Worm (Caenorhabditis elegans) whole organism, L4 larva: ENCODE data around the gene Y39H10B.2.

Experiments used
- F37D6.2 ChIP-seq: sonication (generic microtip); optimal IDR thresholded peaks from 2 replicates; lab custom pipeline; 2016; ENCODE audit warnings: mild to moderate bottlenecking, missing genetic modification characterization, missing compliant biosample characterization
- cey-2 ChIP-seq: sonication (generic microtip); optimal IDR thresholded peaks from 3 replicates; lab custom pipeline; 2017; ENCODE audit warnings: missing genetic modification characterization, mild to moderate bottlenecking, missing compliant biosample characterization, antibody characterized with exemption, borderline replicate concordance; ENCODE audit not compliant: insufficient read depth
- daf-19 ChIP-seq: fragments of 200-800 bp; sonication (Bioruptor generic); conservative IDR thresholded peaks from 2 replicates; pipeline ENCODE4 v1.3.6; 2022; ENCODE audit warnings: missing genetic modification characterization, missing compliant biosample characterization
- jun-1 ChIP-seq: fragments of 150-350 bp; optimal IDR thresholded peaks from 2 replicates; lab custom pipeline; 2014; ENCODE audit warnings: missing biosample characterization, missing genetic modification reagents, missing genetic modification characterization
- lim-7 ChIP-seq: fragments of 200-800 bp; sonication (Bioruptor generic); IDR thresholded peaks from 2 replicates; pipeline ENCODE4 v1.3.6; 2022; ENCODE audit warnings: missing genetic modification characterization, missing compliant biosample characterization
- lin-13 ChIP-seq: fragments of 150-350 bp; optimal IDR thresholded peaks from 2 replicates; lab custom pipeline; 2014; ENCODE audit warnings: missing biosample characterization, missing genetic modification reagents, missing genetic modification characterization
- nhr-42 ChIP-seq: fragments of 200-800 bp; sonication (Bioruptor generic); IDR thresholded peaks from 2 replicates; pipeline ENCODE4 v1.3.6; 2022; ENCODE audit warnings: missing genetic modification characterization, missing compliant biosample characterization
- nhr-76 ChIP-seq: fragments of 150-350 bp; optimal IDR thresholded peaks from 2 replicates; lab custom pipeline; 2014; ENCODE audit warnings: missing biosample characterization, missing genetic modification characterization
- rbr-2 ChIP-seq: sonication (generic microtip); optimal IDR thresholded peaks from 2 replicates; lab custom pipeline; 2016; ENCODE audit warnings: missing genotype, missing genetic modification characterization, missing compliant biosample characterization
- spr-1 ChIP-seq: sonication (generic microtip); optimal IDR thresholded peaks from 2 replicates; lab custom pipeline; 2016; ENCODE audit warnings: mild to moderate bottlenecking, missing genetic modification characterization, missing compliant biosample characterization
- unc-130 ChIP-seq: sonication (generic microtip); optimal IDR thresholded peaks from 2 replicates; lab custom pipeline; 2016; ENCODE audit warnings: missing genetic modification reagents, missing genetic modification characterization, missing compliant biosample characterization
- unc-62 ChIP-seq, 3 experiments: fragments of 150-350 bp in 1 of 3; sonication (generic microtip); optimal IDR thresholded peaks in 2 of 3; peaks in 1 of 3; 1 replicate in 1 of 3; 2 replicates in 2 of 3; lab custom pipeline; 2014 to 2017; ENCODE audit warnings: missing biosample characterization in 3 of 3, missing genetic modification characterization in 3 of 3, missing genetic modification reagents in 3 of 3, missing genotype in 1 of 3

DNA sequence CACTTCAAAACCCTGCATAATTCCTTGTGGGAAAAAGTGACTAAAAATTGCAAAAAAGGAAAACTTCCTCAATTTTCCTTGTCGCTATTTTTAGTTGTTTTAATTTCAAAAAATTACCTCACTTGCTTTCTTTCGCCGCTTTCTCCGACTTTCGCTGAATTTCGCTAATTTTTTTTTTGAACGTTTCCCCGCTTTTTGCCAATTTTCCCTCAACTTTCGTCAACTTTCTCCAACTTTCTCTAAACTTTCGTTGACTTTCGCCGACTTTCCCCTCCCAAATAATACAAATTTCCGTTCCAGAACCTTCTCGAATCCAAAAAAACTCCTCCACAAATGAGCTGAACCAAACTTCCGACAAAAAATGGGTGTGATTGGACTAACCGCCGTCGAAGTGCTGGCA is 14.0 kb downstream of the Y39H10B.2 start, which contains the start of gene W08A12.3:
- no peak for TF ChIP-seq lim-7 (GFP tag; lab: Robert Waterston, UW)
- TF ChIP-seq jun-1, result no peak
- TF ChIP-seq unc-62 (GFP tag; optimal IDR thresholded peaks at IDR 0.05 in 1 of 2; lab: Kevin White, UChicago), result no peak
- TF ChIP-seq unc-62 (tag; optimal IDR thresholded peaks at IDR 0.05; lab: Kevin White, UChicago), result no peak
- TF ChIP-seq daf-19 (GFP tag; lab: Robert Waterston, UW), result no peak
- no peak for TF ChIP-seq spr-1 (tag; lab: Kevin White, UChicago)
- no peak for TF ChIP-seq rbr-2
- TF ChIP-seq unc-130 (GFP tag; lab: Kevin White, UChicago), result no peak
- no peak for TF ChIP-seq nhr-42 (GFP tag; lab: Robert Waterston, UW)
- no peak for TF ChIP-seq lin-13
- TF ChIP-seq nhr-76 (tag; lab: Kevin White, UChicago), result no peak
- no peak for TF ChIP-seq F37D6.2 (tag; lab: Kevin White, UChicago)
- no peak for TF ChIP-seq cey-2 (tag; lab: Kevin White, UChicago)
